Worm (Caenorhabditis elegans): ENCODE results near the gene K08E4.3.

DNA sequence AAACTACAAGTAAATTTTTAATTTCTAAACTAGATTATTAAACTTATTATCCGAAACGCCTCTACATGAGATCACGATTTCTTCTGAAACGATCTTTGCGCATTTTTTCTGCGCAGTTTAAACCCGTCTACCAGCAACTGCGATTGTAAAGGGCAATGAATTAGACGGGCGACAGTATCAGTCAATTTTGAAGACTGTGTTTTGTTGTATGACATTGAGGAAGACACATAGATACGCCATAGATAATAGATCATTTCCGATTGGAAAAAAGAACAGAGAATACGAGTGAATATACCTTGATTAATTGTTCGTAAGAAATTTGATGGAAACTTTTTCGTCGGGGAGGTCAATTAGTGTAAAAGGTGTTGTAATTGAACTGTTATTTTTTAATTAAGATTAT lies 36.2 kb upstream of the K08E4.3 start:
- TF ChIP-seq nhr-23 (tag; optimal IDR thresholded peaks at IDR 0.05) (no peak), elt-1 (tag; optimal IDR thresholded peaks at IDR 0.05) (no peak), fos-1 (tag; optimal IDR thresholded peaks at IDR 0.05) (peak; percentile 12), snpc-4 (tag; optimal IDR thresholded peaks at IDR 0.05) (no peak), nhr-11 (tag; optimal IDR thresholded peaks at IDR 0.05) (no peak), ama-1 (optimal IDR thresholded peaks at IDR 0.05) (no peak), gmeb-1 (tag; optimal IDR thresholded peaks at IDR 0.05) (no peak), R02D3.7 (tag; optimal IDR thresholded peaks at IDR 0.05) (no peak), ceh-82 (tag; optimal IDR thresholded peaks at IDR 0.05) (no peak), zag-1 (tag; optimal IDR thresholded peaks at IDR 0.05) (no peak), unc-62 (GFP tag; optimal IDR thresholded peaks at IDR 0.05) (no peak), sem-4 (tag; optimal IDR thresholded peaks at IDR 0.05) (no peak), nhr-12 (tag; optimal IDR thresholded peaks at IDR 0.05) (no peak), skn-1 (tag; optimal IDR thresholded peaks at IDR 0.05) (no peak)

Measured in whole organism, L2 larva.